Worm (Caenorhabditis elegans) whole organism, young adult: Measurements from ENCODE around the gene C53D6.8.
A peak's percentile ranks its signal among the peaks of the same experiment; 100 is the strongest.

Source experiments
- C06A6.2 ChIP-seq: fragments of 200-800 bp; sonication (Bioruptor generic); conservative IDR thresholded peaks from 2 replicates; pipeline ENCODE4 v1.3.6; 2022; ENCODE audit warnings: missing genetic modification characterization, missing compliant biosample characterization
- C17E4.6 ChIP-seq: fragments of 200-800 bp; sonication (Bioruptor generic); IDR thresholded peaks from 2 replicates; pipeline ENCODE4 v1.3.6; 2022; ENCODE audit warnings: missing genetic modification reagents, missing genetic modification characterization, missing compliant biosample characterization
- F22D6.2 ChIP-seq: sonication (generic microtip); optimal IDR thresholded peaks from 2 replicates; lab custom pipeline; 2016; ENCODE audit warnings: mild to moderate bottlenecking, missing genetic modification characterization, missing compliant biosample characterization
- F23B12.7 ChIP-seq: sonication (generic microtip); optimal IDR thresholded peaks from 2 replicates; lab custom pipeline; 2017; ENCODE audit warnings: missing genetic modification characterization, mild to moderate bottlenecking, missing compliant biosample characterization, antibody characterized with exemption, moderate library complexity; ENCODE audit not compliant: insufficient read depth
- F49E8.2 ChIP-seq: sonication (generic microtip); optimal IDR thresholded peaks from 3 replicates; lab custom pipeline; 2017; ENCODE audit warnings: missing genetic modification characterization, mild to moderate bottlenecking, missing compliant biosample characterization, antibody characterized with exemption, moderate library complexity; ENCODE audit not compliant: insufficient read depth
- F52B5.7 ChIP-seq: sonication (generic microtip); optimal IDR thresholded peaks from 2 replicates; lab custom pipeline; 2016; ENCODE audit warnings: mild to moderate bottlenecking, missing genetic modification characterization, missing compliant biosample characterization
- F55B11.4 ChIP-seq: sonication (generic microtip); optimal IDR thresholded peaks from 2 replicates; lab custom pipeline; 2016; ENCODE audit warnings: missing compliant biosample characterization, missing genetic modification characterization, borderline replicate concordance; ENCODE audit not compliant: insufficient read depth
- F57A8.1 ChIP-seq: fragments of 200-800 bp; sonication (Bioruptor generic); optimal IDR thresholded peaks from 2 replicates; lab custom pipeline; 2018; ENCODE audit warnings: mild to moderate bottlenecking, missing genetic modification characterization, moderate library complexity, missing compliant biosample characterization
- F57C9.4 ChIP-seq: sonication (generic microtip); optimal IDR thresholded peaks from 2 replicates; lab custom pipeline; 2017; ENCODE audit warnings: mild to moderate bottlenecking, missing genetic modification characterization, missing compliant biosample characterization
- K11D2.4 ChIP-seq: fragments of 200-800 bp; sonication (Bioruptor generic); IDR thresholded peaks from 2 replicates; pipeline ENCODE4 v1.3.6; 2022; ENCODE audit warnings: missing genetic modification reagents, missing genetic modification characterization, missing compliant biosample characterization
- Y67H2A.10 ChIP-seq: fragments of 200-800 bp; sonication (Bioruptor generic); conservative IDR thresholded peaks from 2 replicates; pipeline ENCODE4 v1.3.6; 2022; ENCODE audit warnings: missing genetic modification reagents, missing genetic modification characterization, missing compliant biosample characterization
- Y95B8A.8 ChIP-seq: fragments of 200-800 bp; sonication (Bioruptor generic); IDR thresholded peaks from 2 replicates; pipeline ENCODE4 v1.3.6; 2022; ENCODE audit warnings: missing genetic modification reagents, missing genetic modification characterization, missing compliant biosample characterization
- ZK185.1 ChIP-seq: sonication (generic microtip); optimal IDR thresholded peaks from 2 replicates; lab custom pipeline; 2016; ENCODE audit warnings: mild to moderate bottlenecking, missing genetic modification characterization, missing compliant biosample characterization; ENCODE audit not compliant: poor library complexity, severe bottlenecking
- atf-7 ChIP-seq: sonication (generic microtip); optimal IDR thresholded peaks from 2 replicates; lab custom pipeline; 2017; ENCODE audit warnings: mild to moderate bottlenecking, missing genetic modification characterization, missing compliant biosample characterization
- cebp-2 ChIP-seq: fragments of 200-800 bp; sonication (Bioruptor generic); IDR thresholded peaks from 2 replicates; pipeline ENCODE4 v1.3.6; 2022; ENCODE audit warnings: missing genetic modification characterization, missing compliant biosample characterization
- ceh-40 ChIP-seq: fragments of 200-800 bp; sonication (Bioruptor generic); IDR thresholded peaks from 2 replicates; pipeline ENCODE4 v1.3.6; 2022; ENCODE audit warnings: missing genetic modification characterization, missing compliant biosample characterization
- ceh-58 ChIP-seq: fragments of 200-800 bp; sonication (Bioruptor generic); IDR thresholded peaks from 2 replicates; pipeline ENCODE4 v1.3.6; 2022; ENCODE audit warnings: missing genetic modification characterization, missing compliant biosample characterization
- ceh-79 ChIP-seq: sonication (generic microtip); optimal IDR thresholded peaks from 2 replicates; lab custom pipeline; 2017; ENCODE audit warnings: mild to moderate bottlenecking, missing genetic modification characterization, missing compliant biosample characterization
- ceh-91 ChIP-seq: fragments of 200-800 bp; sonication (Bioruptor generic); IDR thresholded peaks from 2 replicates; pipeline ENCODE4 v1.3.6; 2022; ENCODE audit warnings: missing genetic modification reagents, missing genetic modification characterization, missing compliant biosample characterization
- dpl-1 ChIP-seq: fragments of 150-350 bp; optimal IDR thresholded peaks from 2 replicates; lab custom pipeline; 2014; ENCODE audit warnings: missing biosample characterization, missing genetic modification reagents, missing genetic modification characterization
- egl-44 ChIP-seq: fragments of 200-800 bp; sonication (Bioruptor generic); IDR thresholded peaks from 2 replicates; pipeline ENCODE4 v1.3.6; 2022; ENCODE audit warnings: missing genetic modification reagents, missing genetic modification characterization, missing compliant biosample characterization
- ets-4 ChIP-seq: fragments of 200-800 bp; sonication (Bioruptor generic); optimal IDR thresholded peaks from 2 replicates; lab custom pipeline; 2018; ENCODE audit warnings: mild to moderate bottlenecking, missing genetic modification characterization, missing compliant biosample characterization
- fkh-3 ChIP-seq: sonication (generic microtip); optimal IDR thresholded peaks from 2 replicates; lab custom pipeline; 2016; ENCODE audit warnings: mild to moderate bottlenecking, missing genetic modification characterization, missing compliant biosample characterization
- hmg-1.2 ChIP-seq: fragments of 200-800 bp; sonication (Bioruptor generic); IDR thresholded peaks from 2 replicates; pipeline ENCODE4 v1.3.6; 2022; ENCODE audit warnings: missing genetic modification reagents, missing genetic modification characterization, missing compliant biosample characterization
- let-607 ChIP-seq, 2 experiments: fragments of 200-800 bp in 1 of 2; sonication (Bioruptor generic) in 1 of 2; sonication (generic microtip) in 1 of 2; optimal IDR thresholded peaks; 2 replicates each; lab custom pipeline; 2016 to 2018; ENCODE audit warnings: mild to moderate bottlenecking in 2 of 2, missing compliant biosample characterization in 2 of 2, missing genetic modification characterization in 2 of 2, moderate library complexity in 2 of 2, missing genotype in 1 of 2
- lin-35 ChIP-seq, 3 experiments: fragments of 150-350 bp in 2 of 3; sonication (generic microtip) in 1 of 3; optimal IDR thresholded peaks; 2 replicates each; lab custom pipeline; 2014 to 2018; ENCODE audit warnings: missing biosample characterization in 3 of 3, missing genetic modification characterization in 3 of 3, missing genetic modification reagents in 3 of 3
- lsl-1 ChIP-seq: fragments of 200-800 bp; sonication (Bioruptor generic); optimal IDR thresholded peaks from 2 replicates; lab custom pipeline; 2018; ENCODE audit warnings: mild to moderate bottlenecking, missing genetic modification characterization, moderate library complexity, missing compliant biosample characterization
- lsy-27 ChIP-seq: sonication (generic microtip); optimal IDR thresholded peaks from 2 replicates; lab custom pipeline; 2017; ENCODE audit warnings: missing genetic modification characterization, mild to moderate bottlenecking, missing compliant biosample characterization, antibody characterized with exemption, missing genotype, borderline replicate concordance; ENCODE audit not compliant: insufficient read depth
- madf-6 ChIP-seq: fragments of 200-800 bp; sonication (Bioruptor generic); IDR thresholded peaks from 2 replicates; pipeline ENCODE4 v1.3.6; 2022; ENCODE audit warnings: missing genetic modification reagents, missing genetic modification characterization, missing compliant biosample characterization
- nfya-1 ChIP-seq: sonication (generic microtip); optimal IDR thresholded peaks from 2 replicates; lab custom pipeline; 2017; ENCODE audit warnings: antibody characterized with exemption, missing compliant biosample characterization, missing genetic modification characterization, borderline replicate concordance; ENCODE audit not compliant: insufficient read depth
- nfyb-1 ChIP-seq: fragments of 200-800 bp; sonication (Bioruptor generic); IDR thresholded peaks from 2 replicates; pipeline ENCODE4 v1.3.6; 2022; ENCODE audit warnings: missing genetic modification reagents, missing genetic modification characterization, missing compliant biosample characterization
- nhr-80 ChIP-seq: sonication (generic microtip); optimal IDR thresholded peaks from 2 replicates; lab custom pipeline; 2016; ENCODE audit warnings: missing genetic modification characterization, missing compliant biosample characterization
- repo-1 ChIP-seq: sonication (generic microtip); optimal IDR thresholded peaks from 2 replicates; lab custom pipeline; 2017; ENCODE audit warnings: mild to moderate bottlenecking, missing genetic modification characterization, missing compliant biosample characterization
- sdz-38 ChIP-seq: sonication (generic microtip); optimal IDR thresholded peaks from 2 replicates; lab custom pipeline; 2016; ENCODE audit warnings: missing genotype, missing genetic modification characterization, missing compliant biosample characterization
- snpc-1.3 ChIP-seq: sonication (generic microtip); optimal IDR thresholded peaks from 2 replicates; lab custom pipeline; 2017; ENCODE audit warnings: missing genetic modification characterization, mild to moderate bottlenecking, missing compliant biosample characterization, antibody characterized with exemption, moderate library complexity, missing genotype, missing genetic modification reagents; ENCODE audit not compliant: insufficient read depth
- snpc-3.4 ChIP-seq: sonication (generic microtip); optimal IDR thresholded peaks from 2 replicates; lab custom pipeline; 2017; ENCODE audit warnings: missing genetic modification characterization, mild to moderate bottlenecking, missing compliant biosample characterization, antibody characterized with exemption, moderate library complexity, missing genotype, missing genetic modification reagents
- somi-1 ChIP-seq: fragments of 200-800 bp; sonication (Bioruptor generic); optimal IDR thresholded peaks from 2 replicates; lab custom pipeline; 2018; ENCODE audit warnings: mild to moderate bottlenecking, missing genetic modification characterization, missing compliant biosample characterization
- tbx-9 ChIP-seq: sonication (generic microtip); optimal IDR thresholded peaks from 2 replicates; lab custom pipeline; 2016; ENCODE audit warnings: borderline replicate concordance, missing genetic modification characterization, inconsistent platforms, missing compliant biosample characterization
- ztf-18 ChIP-seq: sonication (generic microtip); optimal IDR thresholded peaks from 2 replicates; lab custom pipeline; 2016; ENCODE audit warnings: missing genotype, mild to moderate bottlenecking, missing genetic modification characterization, missing compliant biosample characterization
- ztf-22 ChIP-seq: fragments of 200-800 bp; sonication (Bioruptor generic); optimal IDR thresholded peaks from 2 replicates; lab custom pipeline; 2018; ENCODE audit warnings: mild to moderate bottlenecking, missing genetic modification characterization, moderate library complexity, missing compliant biosample characterization
- ztf-6 ChIP-seq: fragments of 200-800 bp; sonication (Bioruptor generic); IDR thresholded peaks from 2 replicates; pipeline ENCODE4 v1.3.6; 2022; ENCODE audit warnings: missing genetic modification reagents, missing genetic modification characterization, missing compliant biosample characterization

C53D6.8 gene

DNA sequence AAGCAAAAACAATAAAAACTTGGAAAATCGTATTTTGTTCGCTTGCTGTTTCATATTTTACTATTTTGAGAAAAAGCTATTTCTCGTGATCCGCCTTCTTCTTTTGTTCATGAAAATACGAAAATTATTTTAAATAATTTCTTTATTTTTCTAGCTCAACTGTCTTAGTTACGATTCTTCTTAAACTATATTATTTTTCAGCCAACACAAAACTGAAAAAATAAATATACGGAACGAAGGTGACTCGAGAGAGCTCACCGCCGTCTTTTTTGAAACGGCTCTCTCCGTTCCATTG is 27.3 kb downstream of the C53D6.8 start, which contains the start of gene pdzd-8 (continued):
- TF ChIP-seq lin-35 (GFP tag; optimal IDR thresholded peaks at IDR 0.05; lab: Kevin White, UChicago) (no peak), sdz-38 (tag; lab: Kevin White, UChicago) (no peak)

DNA sequence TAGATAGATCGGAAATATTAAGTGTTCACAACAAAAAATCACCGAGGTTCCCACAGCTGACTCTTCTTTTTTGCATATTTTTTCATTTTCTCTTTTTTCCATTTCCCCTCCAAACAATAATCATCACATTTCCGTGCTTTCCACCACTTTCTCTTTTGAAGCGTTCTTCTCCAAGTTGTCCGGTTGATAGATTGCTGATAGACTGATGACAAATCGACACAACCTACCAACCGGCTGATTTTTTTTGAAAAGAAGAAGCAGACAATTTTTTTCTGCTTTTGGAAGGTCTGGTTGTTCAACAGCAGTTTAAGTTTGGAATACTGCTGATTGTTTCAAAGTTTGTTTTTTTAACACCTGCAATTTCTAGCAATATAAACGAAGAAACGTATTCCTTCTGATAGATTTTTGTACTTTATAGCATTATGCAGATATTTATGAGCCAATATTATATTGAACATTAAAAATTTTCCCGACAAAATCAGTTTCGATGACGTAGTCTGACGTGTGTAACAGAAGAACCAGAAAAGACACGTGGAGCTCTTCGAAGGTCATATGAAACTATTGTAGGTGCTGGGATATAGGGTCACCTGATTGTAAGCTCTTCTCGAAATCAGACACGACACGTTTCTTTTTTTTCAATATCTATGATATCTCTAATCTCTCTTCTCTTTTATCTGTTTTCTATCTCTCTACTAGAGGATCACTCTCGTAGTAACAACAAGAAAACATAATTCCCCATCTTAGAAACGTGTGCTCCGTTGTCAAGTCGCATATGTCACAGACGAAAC is 27.8 kb downstream of the C53D6.8 start:
- TF ChIP-seq nhr-80 (peak; percentile 62), lsy-27 (tag; lab: Kevin White, UChicago) (no peak), C17E4.6 (GFP tag; lab: Robert Waterston, UW) (no peak), F57C9.4 (tag; lab: Kevin White, UChicago) (no peak), nfya-1 (tag; lab: Kevin White, UChicago) (no peak), cebp-2 (GFP tag; lab: Robert Waterston, UW) (no peak), let-607 (tag; optimal IDR thresholded peaks at IDR 0.05; lab: Kevin White, UChicago) (peak in 1 of 2 experiments; percentile 24), somi-1 (GFP tag; lab: Kevin White, UChicago) (no peak), hmg-1.2 (GFP tag; lab: Robert Waterston, UW) (no peak), F23B12.7 (no peak), C06A6.2 (no peak), lin-35 (GFP tag; optimal IDR thresholded peaks at IDR 0.05; lab: Kevin White, UChicago) (no peak), F22D6.2 (tag; lab: Kevin White, UChicago) (no peak), nfyb-1 (GFP tag; lab: Robert Waterston, UW) (no peak)

DNA sequence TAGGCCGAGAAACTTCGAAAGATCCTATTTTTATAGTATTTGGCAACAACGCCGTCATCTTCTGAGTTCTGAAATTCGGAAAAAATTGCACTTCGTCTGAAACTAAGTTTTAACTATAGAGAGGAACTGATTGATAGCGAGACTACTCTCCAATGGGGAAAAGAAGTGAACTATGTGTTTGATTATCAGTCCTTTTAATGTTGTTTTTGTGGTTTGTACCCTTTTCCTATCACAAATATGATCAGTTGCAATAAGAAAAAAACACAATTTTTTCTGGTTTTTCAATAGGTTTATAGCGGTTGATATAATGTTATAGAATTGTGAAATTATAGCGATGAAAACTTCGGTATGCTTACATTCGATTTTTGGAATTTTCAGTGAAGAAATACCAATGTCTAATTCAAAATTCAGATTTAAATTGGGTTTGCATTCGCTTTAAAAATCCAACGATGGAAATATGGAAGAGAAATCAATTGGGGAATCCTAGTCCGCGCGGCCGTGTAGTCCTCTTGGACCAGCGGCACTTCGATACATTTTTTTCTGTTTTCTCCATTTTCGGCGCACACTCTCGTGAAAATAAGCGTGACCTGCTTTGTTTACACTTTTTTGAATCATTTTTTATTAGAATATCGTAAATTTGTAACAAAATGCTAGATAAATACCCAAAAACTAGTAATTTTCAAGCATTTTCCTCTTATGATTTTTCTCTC is 29.1 kb downstream of the C53D6.8 start, which contains the start of gene C53B4.3:
TSS of gene C53B4.3 (minus strand) at position 464 of the 710 bp plus-strand sequence.
- TF ChIP-seq K11D2.4 = peak; percentile 69
- no peak for TF ChIP-seq dpl-1
- no peak for TF ChIP-seq tbx-9 (tag; lab: Kevin White, UChicago)
- no peak for TF ChIP-seq ceh-79 (tag; lab: Kevin White, UChicago)
- no peak for TF ChIP-seq Y67H2A.10
- no peak for TF ChIP-seq hmg-1.2 (GFP tag; lab: Robert Waterston, UW)
- TF ChIP-seq snpc-1.3 (tag; lab: Kevin White, UChicago) = peak; percentile 31
- no peak for TF ChIP-seq cebp-2 (GFP tag; lab: Robert Waterston, UW)
- no peak for TF ChIP-seq fkh-3 (tag; lab: Kevin White, UChicago)
- no peak for TF ChIP-seq egl-44 (GFP tag; lab: Robert Waterston, UW)
- peak; percentile 67; the same call in 1 of the 2 replicates for TF ChIP-seq madf-6
- no peak for TF ChIP-seq Y95B8A.8 (GFP tag; lab: Robert Waterston, UW)
- peak; percentile 38 for TF ChIP-seq lsl-1
- TF ChIP-seq ceh-91 = peak; percentile 24; the same call in 1 of the 2 replicates
- no peak for TF ChIP-seq ztf-6 (GFP tag; lab: Robert Waterston, UW)
- TF ChIP-seq ets-4 (GFP tag; lab: Kevin White, UChicago) = no peak
- TF ChIP-seq F57A8.1 (GFP tag; lab: Kevin White, UChicago) = no peak
- no peak for TF ChIP-seq ztf-22 (GFP tag; lab: Kevin White, UChicago)
- TF ChIP-seq ceh-40 (GFP tag; lab: Robert Waterston, UW) = peak; percentile 46; the same call in 1 of the 2 replicates
- peak; percentile 47 for TF ChIP-seq atf-7 (tag; lab: Kevin White, UChicago)
- TF ChIP-seq F52B5.7 = no peak
- TF ChIP-seq lsy-27 (tag; lab: Kevin White, UChicago) = no peak
- TF ChIP-seq F49E8.2 = no peak
- no peak for TF ChIP-seq repo-1 (tag; lab: Kevin White, UChicago)
- TF ChIP-seq snpc-3.4 (tag; lab: Kevin White, UChicago) = peak; percentile 36
- TF ChIP-seq nhr-80 = peak; percentile 75
- TF ChIP-seq F55B11.4 (tag; lab: Kevin White, UChicago) = no peak
- TF ChIP-seq ceh-58 = no peak
- TF ChIP-seq ZK185.1 (tag; lab: Kevin White, UChicago) = peak; percentile 87
- no peak for TF ChIP-seq ztf-18 (tag; lab: Kevin White, UChicago)
